Worm (Caenorhabditis elegans): ENCODE measurements around the gene nars-2.

DNA sequence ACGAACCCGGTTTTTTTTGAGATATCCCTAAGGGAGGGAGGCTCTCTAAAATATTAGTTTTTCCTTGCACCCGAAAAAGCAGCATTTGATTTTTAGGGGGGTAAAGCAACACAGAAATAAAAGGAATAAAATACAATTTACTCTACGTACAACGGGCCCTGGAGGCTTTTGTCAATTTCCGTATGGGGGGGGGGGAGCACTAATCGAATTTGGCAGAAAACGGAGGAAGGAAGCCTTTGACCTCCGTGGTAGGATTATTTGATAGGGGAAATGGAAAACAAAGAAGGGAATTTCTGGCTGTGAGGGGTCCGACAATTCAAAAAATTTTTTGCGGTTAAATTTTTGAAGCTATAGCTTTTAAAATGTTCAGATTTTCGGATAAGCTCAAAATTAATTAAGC lies 42.6 kb downstream of the nars-2 start:
- TF ChIP-seq ceh-48 (tag; optimal IDR thresholded peaks at IDR 0.05) (no peak), C08G9.2 (tag; optimal IDR thresholded peaks at IDR 0.05) (no peak)
